Fruit fly (Drosophila melanogaster): ENCODE data around the gene CG17593.
A peak's percentile ranks its signal among the peaks of the same experiment; 100 is the strongest.

The CG17593 gene

DNA sequence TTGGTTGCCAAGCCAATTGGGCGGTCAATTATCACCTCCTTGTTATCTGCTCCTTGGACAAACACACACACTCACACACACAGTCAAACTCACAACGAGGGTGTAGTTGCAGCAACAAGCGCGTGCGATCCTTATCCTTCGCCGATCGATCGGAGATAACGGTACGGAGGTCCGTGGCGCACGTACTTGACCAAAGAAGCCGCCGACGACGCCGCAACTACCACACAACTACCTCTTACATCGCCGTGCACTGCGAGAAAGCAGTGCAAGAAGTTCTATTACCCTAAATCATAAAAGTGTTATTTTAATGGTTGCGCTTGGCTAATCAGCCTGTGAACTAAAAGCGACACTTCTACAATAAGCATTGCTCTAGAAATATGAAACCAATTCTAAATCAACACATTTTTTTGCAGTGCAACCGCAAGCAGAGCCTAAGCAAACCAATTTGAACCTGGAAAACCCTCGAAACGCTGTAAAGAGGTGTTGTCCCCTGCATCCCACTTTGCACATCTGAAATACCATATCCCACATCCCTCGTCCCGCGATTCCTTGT, 18.4 kb downstream of the CG17593 start (continued):
- no peak for TF ChIP-seq ss (GFP tag; optimal IDR thresholded peaks at IDR 0.05)
- peak; percentile 38 for TF ChIP-seq CG34406 (GFP tag; optimal IDR thresholded peaks at IDR 0.05)
- TF ChIP-seq CG8319 (GFP tag; optimal IDR thresholded peaks at IDR 0.05) = peak; percentile 14
- no peak for TF ChIP-seq CG7368 (GFP tag; optimal IDR thresholded peaks at IDR 0.05)
- TF ChIP-seq CG6163 (GFP tag; IDR thresholded peaks at IDR 0.05) = peak; percentile 57; the same call in 1 of the 3 replicates
- peak; percentile 14 for TF ChIP-seq CG10669 (GFP tag; optimal IDR thresholded peaks at IDR 0.05)

DNA sequence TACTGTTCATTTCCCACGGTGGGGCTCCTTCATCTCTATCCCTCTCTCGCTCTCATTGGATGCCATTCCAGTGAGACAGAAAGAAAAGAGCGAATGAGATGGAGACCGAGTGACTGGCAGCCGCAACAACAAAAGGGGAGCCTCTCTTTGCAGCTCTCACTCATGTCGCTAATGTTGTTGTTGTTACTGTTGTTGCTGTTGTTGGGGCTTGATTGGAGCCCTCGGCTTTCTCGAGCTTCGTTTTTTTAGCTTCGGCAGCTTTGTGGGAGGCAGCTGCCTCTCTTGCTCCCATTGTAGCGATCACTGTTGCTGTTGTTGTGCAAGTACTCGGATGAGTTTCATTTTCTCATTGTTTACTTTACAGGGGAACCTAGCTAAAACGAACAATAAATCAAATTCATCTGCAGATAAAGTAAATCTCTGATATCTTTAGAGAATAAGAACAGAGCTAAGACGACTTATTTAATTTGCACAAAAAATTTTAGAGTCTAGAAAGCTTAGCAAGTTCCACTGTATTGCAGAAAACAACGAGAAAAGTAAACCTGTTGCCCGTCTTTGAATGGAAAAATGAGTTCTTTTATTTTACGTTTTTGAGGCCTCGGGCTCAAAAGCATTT, 19.7 kb downstream of the CG17593 start:
- peak; percentile 94 for TF ChIP-seq acj6 (GFP tag; optimal IDR thresholded peaks at IDR 0.05)
- peak; percentile 94 for TF ChIP-seq pdm3 (GFP tag; optimal IDR thresholded peaks at IDR 0.05)
- peak; percentile 91 for TF ChIP-seq Smox (GFP tag; optimal IDR thresholded peaks at IDR 0.05)
- no peak for TF ChIP-seq Hr38 (GFP tag; optimal IDR thresholded peaks at IDR 0.05)
- peak; percentile 91 for TF ChIP-seq Sox102F (GFP tag; optimal IDR thresholded peaks at IDR 0.05)
- TF ChIP-seq CG34406 (GFP tag; optimal IDR thresholded peaks at IDR 0.05) = peak; percentile 90
- TF ChIP-seq CG15336 (GFP tag; IDR thresholded peaks at IDR 0.05) = peak; percentile 84
- peak; percentile 74 for TF ChIP-seq CG6276 (GFP tag; optimal IDR thresholded peaks at IDR 0.05)
- TF ChIP-seq Lpt (GFP tag; optimal IDR thresholded peaks at IDR 0.05) = peak; percentile 71
- TF ChIP-seq eg (GFP tag; IDR thresholded peaks at IDR 0.05) = peak; percentile 93
- peak; percentile 92 for TF ChIP-seq CG11902 (GFP tag; optimal IDR thresholded peaks at IDR 0.05)
- peak; percentile 84 for TF ChIP-seq CG32006 (GFP tag; optimal IDR thresholded peaks at IDR 0.05)
- TF ChIP-seq Eip75B (GFP tag; optimal IDR thresholded peaks at IDR 0.05) = peak; percentile 92
- TF ChIP-seq CG8319 (GFP tag; optimal IDR thresholded peaks at IDR 0.05) = peak; percentile 86
- peak; percentile 44 for TF ChIP-seq Eip93F (GFP tag; optimal IDR thresholded peaks at IDR 0.05)
- peak; percentile 94 for TF ChIP-seq CG3919 (GFP tag; optimal IDR thresholded peaks at IDR 0.05)
- TF ChIP-seq topi (GFP tag; optimal IDR thresholded peaks at IDR 0.05) = peak; percentile 94
- TF ChIP-seq fd59A (GFP tag; optimal IDR thresholded peaks at IDR 0.05) = peak; percentile 78
- peak; percentile 89 for TF ChIP-seq Sox15 (GFP tag; optimal IDR thresholded peaks at IDR 0.05)
- TF ChIP-seq CG16779 (tag; optimal IDR thresholded peaks at IDR 0.05) = peak; percentile 59
- TF ChIP-seq Gug (GFP tag; IDR thresholded peaks at IDR 0.05) = peak; percentile 80
- peak; percentile 96 for TF ChIP-seq CG6163 (GFP tag; IDR thresholded peaks at IDR 0.05)
- peak; percentile 80 for TF ChIP-seq CG6808 (GFP tag; optimal IDR thresholded peaks at IDR 0.05)
- peak; percentile 78 for TF ChIP-seq CG6854 (GFP tag; optimal IDR thresholded peaks at IDR 0.05)
- peak; percentile 76 for TF ChIP-seq Blimp-1 (GFP tag; optimal IDR thresholded peaks at IDR 0.05)
- TF ChIP-seq spab (GFP tag; optimal IDR thresholded peaks at IDR 0.05) = peak; percentile 80
- TF ChIP-seq CG7368 (GFP tag; optimal IDR thresholded peaks at IDR 0.05) = peak; percentile 90
- peak; percentile 95 for TF ChIP-seq Hr39 (GFP tag; optimal IDR thresholded peaks at IDR 0.05)
- TF ChIP-seq svp (GFP tag) = peak; percentile 96
- TF ChIP-seq net (GFP tag; optimal IDR thresholded peaks at IDR 0.05) = peak; percentile 86
- TF ChIP-seq fkh (GFP tag; optimal IDR thresholded peaks at IDR 0.05) = peak; percentile 32
- TF ChIP-seq CG3032 (tag; optimal IDR thresholded peaks at IDR 0.05) = peak; percentile 84
- peak; percentile 84 for TF ChIP-seq dsx (GFP tag; optimal IDR thresholded peaks at IDR 0.05; ENCODE audit: poor library complexity, severe bottlenecking)
- peak; percentile 76 to 82 for TF ChIP-seq salr (GFP tag; optimal IDR thresholded peaks at IDR 0.05)
- peak; percentile 95 for TF ChIP-seq Sox14 (GFP tag; optimal IDR thresholded peaks at IDR 0.05)
- peak; percentile 92 for TF ChIP-seq CG6792 (GFP tag; optimal IDR thresholded peaks at IDR 0.05)
- TF ChIP-seq dac (GFP tag; optimal IDR thresholded peaks at IDR 0.05) = peak; percentile 1
- TF ChIP-seq CG9139 (GFP tag; optimal IDR thresholded peaks at IDR 0.05) = peak; percentile 71
- no peak for TF ChIP-seq vri (GFP tag; optimal IDR thresholded peaks at IDR 0.05)
- TF ChIP-seq CG11762 (GFP tag; optimal IDR thresholded peaks at IDR 0.05; ENCODE audit: insufficient read depth) = peak; percentile 82
- TF ChIP-seq achi (GFP tag; optimal IDR thresholded peaks at IDR 0.05) = peak; percentile 91
- peak; percentile 60 to 88 for TF ChIP-seq ss (GFP tag; optimal IDR thresholded peaks at IDR 0.05)
- peak; percentile 89 for TF ChIP-seq CG8119 (GFP tag; IDR thresholded peaks at IDR 0.05)
- TF ChIP-seq cyc (GFP tag; optimal IDR thresholded peaks at IDR 0.05) = peak; percentile 95
- peak; percentile 98 for TF ChIP-seq Eip78C (GFP tag)
- TF ChIP-seq OdsH (GFP tag; optimal IDR thresholded peaks at IDR 0.05) = peak; percentile 91

Measured in whole organism, prepupa.